Fruit fly (Drosophila melanogaster): ENCODE results near the gene CG6813.

The CG6813 gene

dm6 chr3R:11603136-11603535 lies 23.3 kb downstream of the CG6813 start:
- TF ChIP-seq Vsx2 (GFP tag; optimal IDR thresholded peaks at IDR 0.05; ENCODE audit: partially characterized antibody) (no peak), tai (GFP tag; optimal IDR thresholded peaks at IDR 0.05) (no peak), woc (GFP tag; optimal IDR thresholded peaks at IDR 0.05) (no peak), ey (GFP tag; optimal IDR thresholded peaks at IDR 0.05) (no peak), fru (GFP tag; optimal IDR thresholded peaks at IDR 0.05) (no peak), CG32264 (GFP tag; optimal IDR thresholded peaks at IDR 0.05) (no peak), Rel (GFP tag; optimal IDR thresholded peaks at IDR 0.05) (no peak), Rel (tag; optimal IDR thresholded peaks at IDR 0.05) (no peak)

dm6 chr3R:11595523-11595922 lies 30.9 kb downstream of the CG6813 start:
- TF ChIP-seq Myc (optimal IDR thresholded peaks at IDR 0.05): no peak
- TF ChIP-seq Hr78 (GFP tag; optimal IDR thresholded peaks at IDR 0.05): no peak
- TF ChIP-seq ey (GFP tag; optimal IDR thresholded peaks at IDR 0.05): no peak
- TF ChIP-seq Dif (GFP tag; optimal IDR thresholded peaks at IDR 0.05; ENCODE audit: partially characterized antibody): no peak
- TF ChIP-seq GATAd (GFP tag; optimal IDR thresholded peaks at IDR 0.05): no peak

- TF ChIP-seq pan (optimal IDR thresholded peaks at IDR 0.05) (no peak), tai (GFP tag; optimal IDR thresholded peaks at IDR 0.05) (no peak), brk (GFP tag; optimal IDR thresholded peaks at IDR 0.05) (no peak), Abd-B (GFP tag; optimal IDR thresholded peaks at IDR 0.05) (no peak), sage (GFP tag; optimal IDR thresholded peaks at IDR 0.05) (no peak), dmrt93B (GFP tag; optimal IDR thresholded peaks at IDR 0.05) (no peak), Myc (optimal IDR thresholded peaks at IDR 0.05) (no peak), Dfd (GFP tag; optimal IDR thresholded peaks at IDR 0.05) (no peak), CG9705 (GFP tag; optimal IDR thresholded peaks at IDR 0.05) (no peak), CrebA (GFP tag; optimal IDR thresholded peaks at IDR 0.05; ENCODE audit: borderline replicate concordance) (no peak), N (GFP tag; optimal IDR thresholded peaks at IDR 0.05) (no peak), foxo (GFP tag; optimal IDR thresholded peaks at IDR 0.05) (no peak), usp (GFP tag; optimal IDR thresholded peaks at IDR 0.05) (no peak), jim (GFP tag; optimal IDR thresholded peaks at IDR 0.05) (no peak), Rel (GFP tag; optimal IDR thresholded peaks at IDR 0.05) (no peak), Rel (tag; optimal IDR thresholded peaks at IDR 0.05) (no peak), fru (GFP tag; optimal IDR thresholded peaks at IDR 0.05) (no peak), rgr (GFP tag; optimal IDR thresholded peaks at IDR 0.05) (no peak)
These were observed 36.6 kb downstream of the CG6813 start, which contains the start of gene CG6791 for dm6 chr3R:11589764-11590358. Gene CG6791, minus strand, starts transcription at chr3R:11590146.

- no peak for TF ChIP-seq pan (optimal IDR thresholded peaks at IDR 0.05)
- peak; percentile 59 for TF ChIP-seq ey (GFP tag; optimal IDR thresholded peaks at IDR 0.05)
These were observed 44.2 kb downstream of the CG6813 start for dm6 chr3R:11582253-11582589.

dm6 chr3R:11581340-11582252 lies 44.8 kb downstream of the CG6813 start, which contains the start of gene wkd:
Gene wkd, plus strand, starts transcription at chr3R:11581576.
- no peak for TF ChIP-seq Dif (GFP tag; optimal IDR thresholded peaks at IDR 0.05; ENCODE audit: partially characterized antibody)
- TF ChIP-seq dmrt93B (GFP tag; optimal IDR thresholded peaks at IDR 0.05): no peak
- TF ChIP-seq usp (GFP tag; optimal IDR thresholded peaks at IDR 0.05): no peak
- peak; percentile 10 for TF ChIP-seq OdsH (GFP tag; optimal IDR thresholded peaks at IDR 0.05)
- TF ChIP-seq Hr83 (GFP tag; optimal IDR thresholded peaks at IDR 0.05; ENCODE audit: poor library complexity, severe bottlenecking): peak; percentile 3
- TF ChIP-seq psq (GFP tag; optimal IDR thresholded peaks at IDR 0.05): peak; percentile 37
- no peak for TF ChIP-seq pan (optimal IDR thresholded peaks at IDR 0.05)

dm6 chr3R:11578645-11579044 lies 47.8 kb downstream of the CG6813 start, which contains the start of the genes CG6790 and CG5342:
Gene CG6790, minus strand, starts transcription at chr3R:11578745.
Gene CG5342, plus strand, starts transcription at chr3R:11578826.
- TF ChIP-seq lola (GFP tag; optimal IDR thresholded peaks at IDR 0.05) (no peak), Hr83 (GFP tag; optimal IDR thresholded peaks at IDR 0.05; ENCODE audit: poor library complexity, severe bottlenecking) (no peak), sv (GFP tag; optimal IDR thresholded peaks at IDR 0.05) (no peak), N (GFP tag; optimal IDR thresholded peaks at IDR 0.05) (no peak), CrebA (GFP tag; optimal IDR thresholded peaks at IDR 0.05; ENCODE audit: borderline replicate concordance) (no peak), HLH106 (tag; optimal IDR thresholded peaks at IDR 0.05) (no peak), brk (GFP tag; optimal IDR thresholded peaks at IDR 0.05) (no peak), dl (GFP tag; optimal IDR thresholded peaks at IDR 0.05; ENCODE audit: insufficient read depth in 1 of 2, partially characterized antibody in 2 of 2) (no peak), fru (GFP tag; optimal IDR thresholded peaks at IDR 0.05) (no peak), tai (GFP tag; optimal IDR thresholded peaks at IDR 0.05) (no peak), ey (GFP tag; optimal IDR thresholded peaks at IDR 0.05) (no peak), Dif (GFP tag; optimal IDR thresholded peaks at IDR 0.05; ENCODE audit: partially characterized antibody) (no peak), foxo (GFP tag; optimal IDR thresholded peaks at IDR 0.05) (no peak), Sp1 (GFP tag; optimal IDR thresholded peaks at IDR 0.05) (no peak), Myc (optimal IDR thresholded peaks at IDR 0.05) (no peak)
